Worm (Caenorhabditis elegans): ENCODE data around the gene F52F10.2.

- no peak for TF ChIP-seq ces-1 (GFP tag; optimal IDR thresholded peaks at IDR 0.05)
- no peak for TF ChIP-seq nhr-85 (tag)
- TF ChIP-seq nhr-84 (tag; optimal IDR thresholded peaks at IDR 0.05): no peak
- no peak for TF ChIP-seq unc-86 (tag; optimal IDR thresholded peaks at IDR 0.05)
- no peak for TF ChIP-seq ceh-82 (tag; optimal IDR thresholded peaks at IDR 0.05)
- no peak for TF ChIP-seq tlp-1 (tag; optimal IDR thresholded peaks at IDR 0.05)
- TF ChIP-seq aly-2 (tag; optimal IDR thresholded peaks at IDR 0.05): no peak
- TF ChIP-seq nhr-12 (tag; optimal IDR thresholded peaks at IDR 0.05): no peak
- TF ChIP-seq ama-1 (optimal IDR thresholded peaks at IDR 0.05): no peak
- no peak for TF ChIP-seq dpl-1 (GFP tag; optimal IDR thresholded peaks at IDR 0.05)
- no peak for TF ChIP-seq snpc-4 (tag; optimal IDR thresholded peaks at IDR 0.05)
- no peak for TF ChIP-seq swsn-7 (tag; optimal IDR thresholded peaks at IDR 0.05)
- no peak for TF ChIP-seq lin-14 (GFP tag; optimal IDR thresholded peaks at IDR 0.05)
Observed at ce11 chrV:1505995-1506394, 41.9 kb upstream of the F52F10.2 start, which contains the start of gene sru-28.

Measured in whole organism, L1 larva.